Fruit fly (Drosophila melanogaster) whole organism, embryonic: ENCODE results near the gene CG4770.

ENCODE experiments used
- BtbVII ChIP-seq: fragments of 200-800 bp; sonication (Bioruptor generic); optimal IDR thresholded peaks from 3 replicates; lab custom pipeline; 2017; ENCODE audit warnings: missing biosample characterization, mild to moderate bottlenecking, missing genetic modification characterization
- CG10274 ChIP-seq: fragments of 200-800 bp; sonication (Bioruptor generic); optimal IDR thresholded peaks from 3 replicates; lab custom pipeline; 2017; ENCODE audit warnings: missing biosample characterization, mild to moderate bottlenecking, missing genetic modification characterization
- CG11456 ChIP-seq: fragments of 200-800 bp; sonication (Bioruptor generic); IDR thresholded peaks from 3 replicates; pipeline ENCODE4 v1.3.6; 2022; ENCODE audit warnings: missing biosample characterization, missing genetic modification characterization
- CG11504 ChIP-seq: fragments of 200-800 bp; sonication (Bioruptor generic); optimal IDR thresholded peaks from 3 replicates; lab custom pipeline; 2019; ENCODE audit warnings: missing biosample characterization, mild to moderate bottlenecking, missing genetic modification characterization, moderate library complexity
- CG11560 ChIP-seq: fragments of 200-800 bp; sonication (Bioruptor generic); IDR thresholded peaks from 3 replicates; pipeline ENCODE4 v1.3.6; 2022; ENCODE audit warnings: missing biosample characterization, missing genetic modification characterization
- CG12236 ChIP-seq: fragments of 200-800 bp; sonication (Bioruptor generic); optimal IDR thresholded peaks from 2 replicates; lab custom pipeline; 2016; ENCODE audit warnings: missing biosample characterization, missing genetic modification characterization
- CG12769 ChIP-seq: fragments of 200-800 bp; sonication (Bioruptor generic); optimal IDR thresholded peaks from 2 replicates; lab custom pipeline; 2019; ENCODE audit warnings: missing biosample characterization, mild to moderate bottlenecking, missing genetic modification characterization, moderate library complexity
- CG13287 ChIP-seq: fragments of 200-800 bp; sonication (Bioruptor generic); IDR thresholded peaks from 2 replicates; pipeline ENCODE4 v1.3.6; 2022; ENCODE audit warnings: missing biosample characterization, missing genetic modification characterization; ENCODE audit not compliant: partially characterized antibody
- CG17612 ChIP-seq: fragments of 200-800 bp; sonication (Bioruptor generic); IDR thresholded peaks from 2 replicates; pipeline ENCODE4 v1.3.6; 2022; ENCODE audit warnings: missing biosample characterization, missing genetic modification characterization
- CG17912 ChIP-seq: fragments of 200-800 bp; sonication (Bioruptor generic); optimal IDR thresholded peaks from 2 replicates; lab custom pipeline; 2018; ENCODE audit warnings: missing biosample characterization, mild to moderate bottlenecking, missing genetic modification characterization
- CG2875 ChIP-seq: fragments of 200-800 bp; sonication (Bioruptor generic); optimal IDR thresholded peaks from 2 replicates; lab custom pipeline; 2017; ENCODE audit warnings: missing biosample characterization, mild to moderate bottlenecking, missing genetic modification characterization, missing genetic modification reagents
- CG3065 ChIP-seq: fragments of 200-800 bp; sonication (Bioruptor generic); optimal IDR thresholded peaks from 2 replicates; lab custom pipeline; 2016; ENCODE audit warnings: missing biosample characterization, missing genetic modification characterization
- CG34376 ChIP-seq: fragments of 200-800 bp; sonication (Bioruptor generic); optimal IDR thresholded peaks from 2 replicates; lab custom pipeline; 2018; ENCODE audit warnings: missing biosample characterization, mild to moderate bottlenecking, missing genetic modification characterization
- CG3847 ChIP-seq: fragments of 200-800 bp; sonication (Bioruptor generic); IDR thresholded peaks from 2 replicates; pipeline ENCODE4 v1.3.6; 2022; ENCODE audit warnings: missing biosample characterization, missing genetic modification characterization
- CG3995 ChIP-seq: fragments of 200-800 bp; sonication (Bioruptor generic); optimal IDR thresholded peaks from 3 replicates; lab custom pipeline; 2016; ENCODE audit warnings: missing biosample characterization, missing genetic modification characterization
- CG4360 ChIP-seq: fragments of 200-800 bp; sonication (Bioruptor generic); IDR thresholded peaks from 2 replicates; pipeline ENCODE4 v1.3.6; 2022; ENCODE audit warnings: missing biosample characterization, missing genetic modification characterization
- CG4730 ChIP-seq: fragments of 200-800 bp; sonication (Bioruptor generic); IDR thresholded peaks from 2 replicates; pipeline ENCODE4 v1.3.6; 2022; ENCODE audit warnings: missing biosample characterization, missing genetic modification characterization
- CG4854 ChIP-seq: fragments of 200-800 bp; sonication (Bioruptor generic); optimal IDR thresholded peaks from 2 replicates; lab custom pipeline; 2016; ENCODE audit warnings: missing biosample characterization, missing genetic modification characterization, inconsistent platforms
- CG6272 ChIP-seq: fragments of 200-800 bp; sonication (Bioruptor generic); IDR thresholded peaks from 2 replicates; pipeline ENCODE4 v1.3.6; 2022; ENCODE audit warnings: missing biosample characterization, missing genetic modification characterization
- CG7357 ChIP-seq: fragments of 200-800 bp; sonication (Bioruptor generic); IDR thresholded peaks from 3 replicates; pipeline ENCODE4 v1.3.6; 2022; ENCODE audit warnings: missing biosample characterization, missing genetic modification characterization
- CG7372 ChIP-seq: fragments of 200-800 bp; sonication (Bioruptor generic); IDR thresholded peaks from 2 replicates; pipeline ENCODE4 v1.3.6; 2022; ENCODE audit warnings: missing biosample characterization, missing genetic modification characterization
- CG7745 ChIP-seq: fragments of 200-800 bp; sonication (Bioruptor generic); optimal IDR thresholded peaks from 2 replicates; lab custom pipeline; 2018; ENCODE audit warnings: missing biosample characterization, mild to moderate bottlenecking, missing genetic modification characterization, moderate library complexity
- CG8281 ChIP-seq: fragments of 200-800 bp; sonication (Bioruptor generic); optimal IDR thresholded peaks from 2 replicates; lab custom pipeline; 2018; ENCODE audit warnings: missing biosample characterization, mild to moderate bottlenecking, missing genetic modification characterization, moderate library complexity
- CG9932 ChIP-seq: fragments of 200-800 bp; sonication (Bioruptor generic); IDR thresholded peaks from 2 replicates; pipeline ENCODE4 v1.3.6; 2022; ENCODE audit warnings: missing biosample characterization, missing genetic modification characterization
- Chrac-16 ChIP-seq: fragments of 200-800 bp; sonication (Bioruptor generic); optimal IDR thresholded peaks from 3 replicates; lab custom pipeline; 2016; ENCODE audit warnings: missing biosample characterization, missing genetic modification characterization
- Dfd ChIP-seq, 2 experiments: fragments of >200 bp; optimal IDR thresholded peaks; 2 replicates each; lab custom pipeline; 2017; ENCODE audit warnings: missing biosample characterization in 2 of 2, missing genetic modification characterization in 2 of 2
- Doc2 ChIP-seq: fragments of 200-800 bp; sonication (Bioruptor generic); IDR thresholded peaks from 2 replicates; pipeline ENCODE4 v1.3.6; 2022; ENCODE audit warnings: missing biosample characterization, missing genetic modification characterization
- Doc3 ChIP-seq: fragments of 200-800 bp; sonication (Bioruptor generic); IDR thresholded peaks from 3 replicates; pipeline ENCODE4 v1.3.6; 2022; ENCODE audit warnings: missing biosample characterization, missing genetic modification characterization; ENCODE audit not compliant: partially characterized antibody
- Gug ChIP-seq: fragments of 200-800 bp; sonication (Bioruptor generic); IDR thresholded peaks from 4 replicates; pipeline ENCODE4 v1.3.6; 2022; ENCODE audit warnings: missing biosample characterization, missing genetic modification characterization
- Hmr ChIP-seq: fragments of 200-800 bp; sonication (Bioruptor generic); optimal IDR thresholded peaks from 3 replicates; lab custom pipeline; 2017; ENCODE audit warnings: mild to moderate bottlenecking, missing biosample characterization, missing genetic modification reagents, missing genetic modification characterization
- NK7.1 ChIP-seq: fragments of 200-800 bp; sonication (Bioruptor generic); optimal IDR thresholded peaks from 3 replicates; lab custom pipeline; 2016; ENCODE audit warnings: missing biosample characterization, missing genetic modification characterization
- ash1 ChIP-seq: fragments of 200-800 bp; sonication (Bioruptor generic); optimal IDR thresholded peaks from 2 replicates; lab custom pipeline; 2018; ENCODE audit warnings: missing biosample characterization, mild to moderate bottlenecking, missing genetic modification characterization
- bbx ChIP-seq: fragments of 200-800 bp; sonication (Bioruptor generic); IDR thresholded peaks from 2 replicates; pipeline ENCODE4 v1.3.6; 2022; ENCODE audit warnings: missing biosample characterization, missing genetic modification characterization; ENCODE audit not compliant: partially characterized antibody
- bcd ChIP-seq: fragments of 200-800 bp; sonication (Bioruptor generic); optimal IDR thresholded peaks from 2 replicates; lab custom pipeline; 2017; ENCODE audit warnings: missing biosample characterization, mild to moderate bottlenecking, missing genetic modification characterization
- bigmax ChIP-seq: fragments of 200-800 bp; sonication (Bioruptor generic); optimal IDR thresholded peaks from 2 replicates; lab custom pipeline; 2018; ENCODE audit warnings: missing biosample characterization, mild to moderate bottlenecking, missing genetic modification characterization
- caup ChIP-seq: fragments of 200-800 bp; sonication (Bioruptor generic); optimal IDR thresholded peaks from 3 replicates; lab custom pipeline; 2017; ENCODE audit warnings: missing biosample characterization, mild to moderate bottlenecking, missing genetic modification characterization, moderate library complexity; ENCODE audit not compliant: severe bottlenecking
- chn ChIP-seq: fragments of 200-800 bp; sonication (Bioruptor generic); optimal IDR thresholded peaks from 2 replicates; lab custom pipeline; 2016; ENCODE audit warnings: missing biosample characterization, missing genetic modification characterization
- ci ChIP-seq: fragments of 200-800 bp; sonication (Bioruptor generic); IDR thresholded peaks from 3 replicates; pipeline ENCODE4 v1.3.6; 2022; ENCODE audit warnings: missing biosample characterization, missing genetic modification characterization
- cwo ChIP-seq: fragments of 200-800 bp; sonication (Bioruptor generic); optimal IDR thresholded peaks from 3 replicates; lab custom pipeline; 2017; ENCODE audit warnings: missing biosample characterization, missing genetic modification characterization, mild to moderate bottlenecking, moderate library complexity, missing genetic modification reagents
- ftz-f1 ChIP-seq: fragments of 200-800 bp; sonication (Bioruptor generic); optimal IDR thresholded peaks from 2 replicates; lab custom pipeline; 2016; ENCODE audit warnings: missing biosample characterization, missing genetic modification characterization
- gt ChIP-seq: fragments of 200-800 bp; sonication (Bioruptor generic); IDR thresholded peaks from 2 replicates; pipeline ENCODE4 v1.3.6; 2022; ENCODE audit warnings: missing biosample characterization, missing genetic modification characterization
- insv ChIP-seq, 2 experiments: fragments of 200-800 bp; sonication (Bioruptor generic); optimal IDR thresholded peaks; 3 replicates each; lab custom pipeline; 2016 to 2018; ENCODE audit warnings: missing biosample characterization in 2 of 2, missing genetic modification characterization in 2 of 2
- lab ChIP-seq: fragments of 200-800 bp; sonication (Bioruptor generic); optimal IDR thresholded peaks from 3 replicates; lab custom pipeline; 2017; ENCODE audit warnings: missing biosample characterization, missing genetic modification characterization, mild to moderate bottlenecking, moderate library complexity, missing genetic modification reagents
- oc ChIP-seq: fragments of 200-800 bp; sonication (Bioruptor generic); optimal IDR thresholded peaks from 2 replicates; lab custom pipeline; 2018; ENCODE audit warnings: missing biosample characterization, mild to moderate bottlenecking, missing genetic modification characterization, moderate library complexity
- phol ChIP-seq: fragments of 200-800 bp; sonication (Bioruptor generic); optimal IDR thresholded peaks from 3 replicates; lab custom pipeline; 2018; ENCODE audit warnings: missing biosample characterization, mild to moderate bottlenecking, missing genetic modification characterization, moderate library complexity
- prd ChIP-seq, 3 experiments: fragments of >200 bp in 2 of 3; fragments of 200-800 bp in 1 of 3; sonication (Bioruptor generic) in 1 of 3; optimal IDR thresholded peaks in 2 of 3; IDR thresholded peaks in 1 of 3; 2 replicates in 2 of 3; 3 replicates in 1 of 3; pipeline versions ENCODE4 v1.3.6 to Lab custom; 2017 to 2022; ENCODE audit warnings: missing biosample characterization in 1 of 3, missing genetic modification characterization in 1 of 3
- pros ChIP-seq: fragments of 200-800 bp; sonication (Bioruptor generic); optimal IDR thresholded peaks from 3 replicates; lab custom pipeline; 2019; ENCODE audit warnings: missing biosample characterization, mild to moderate bottlenecking, missing genetic modification characterization, moderate library complexity
- psq ChIP-seq: fragments of 200-800 bp; sonication (Bioruptor generic); optimal IDR thresholded peaks from 2 replicates; lab custom pipeline; 2017; ENCODE audit warnings: missing biosample characterization, missing genetic modification characterization
- toy ChIP-seq: fragments of 200-800 bp; sonication (Bioruptor generic); IDR thresholded peaks from 2 replicates; pipeline ENCODE4 v1.3.6; 2022; ENCODE audit warnings: missing biosample characterization, missing genetic modification characterization
- zf30C ChIP-seq: fragments of 200-800 bp; sonication (Bioruptor generic); optimal IDR thresholded peaks from 3 replicates; lab custom pipeline; 2018; ENCODE audit warnings: missing biosample characterization, mild to moderate bottlenecking, missing genetic modification characterization

The CG4770 gene

DNA sequence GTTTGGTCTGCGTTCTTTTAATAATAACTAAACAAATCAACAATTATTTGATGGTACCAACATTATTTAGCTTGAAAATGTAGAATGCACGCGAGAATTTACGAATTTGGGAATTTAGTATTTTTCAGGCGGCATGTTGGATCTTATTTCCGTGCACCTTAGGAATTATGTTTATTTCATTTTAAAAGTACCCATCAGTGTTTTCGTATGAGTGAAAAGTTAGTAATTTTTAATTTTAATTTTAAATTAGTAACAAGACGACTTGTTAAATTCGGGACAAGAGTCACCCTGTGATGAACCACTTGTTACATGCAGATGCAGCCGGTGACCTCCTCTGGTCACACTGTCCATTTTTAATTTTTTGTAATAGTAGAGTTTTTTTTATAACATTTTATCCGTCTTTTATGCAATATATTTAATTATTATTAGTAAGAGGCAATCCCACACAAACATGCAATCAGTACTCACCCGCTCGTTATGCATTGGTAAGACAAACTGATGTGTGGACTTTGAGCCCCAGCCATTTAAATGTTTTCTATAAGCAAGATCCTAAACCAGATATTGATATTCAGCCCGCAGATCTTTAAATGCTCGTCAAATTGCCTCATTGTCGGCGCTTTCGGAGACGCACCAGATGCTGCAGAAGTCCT, 40.8 kb upstream of the CG4770 start, which contains the start of the genes CG17186 and Arc42 (continued):
- TF ChIP-seq caup (no peak), gt (GFP tag; lab: Robert Waterston, UW) (no peak), NK7.1 (no peak), CG11504 (tag; lab: Kevin White, UChicago) (peak; percentile 30), bigmax (GFP tag; lab: Kevin White, UChicago) (no peak), CG4360 (GFP tag; lab: Robert Waterston, UW) (no peak), pros (GFP tag; lab: Kevin White, UChicago) (no peak), CG11456 (GFP tag; lab: Robert Waterston, UW) (no peak), Chrac-16 (GFP tag; lab: Kevin White, UChicago) (no peak), CG12236 (GFP tag; lab: Kevin White, UChicago) (no peak), CG12769 (tag; lab: Kevin White, UChicago) (no peak), ftz-f1 (GFP tag; lab: Kevin White, UChicago) (no peak), zf30C (GFP tag; lab: Kevin White, UChicago) (no peak), CG3995 (GFP tag; lab: Kevin White, UChicago) (no peak), toy (GFP tag; lab: Robert Waterston, UW) (no peak), Dfd (GFP tag; optimal IDR thresholded peaks at IDR 0.05; lab: Kevin White, UChicago) (no peak), chn (GFP tag; lab: Kevin White, UChicago) (no peak), CG13287 (peak; percentile 20; the same call in 1 of the 2 replicates), BtbVII (GFP tag; lab: Kevin White, UChicago) (no peak), CG8281 (tag; lab: Kevin White, UChicago) (no peak), CG3847 (GFP tag; lab: Robert Waterston, UW) (no peak), CG10274 (GFP tag; lab: Kevin White, UChicago) (no peak), oc (no peak), CG7745 (tag; lab: Kevin White, UChicago) (no peak), insv (GFP tag; optimal IDR thresholded peaks at IDR 0.05; lab: Kevin White, UChicago) (no peak), prd (optimal IDR thresholded peaks at IDR 0.05; lab: Kevin White, UChicago) (no peak), prd (GFP tag; IDR thresholded peaks at IDR 0.05; lab: Robert Waterston, UW) (no peak), Gug (no peak), Hmr (GFP tag; lab: Kevin White, UChicago) (peak; percentile 42), CG7357 (GFP tag; lab: Robert Waterston, UW) (no peak), Doc3 (GFP tag; lab: Robert Waterston, UW) (no peak), CG4730 (no peak), ash1 (GFP tag; lab: Kevin White, UChicago) (no peak), CG17912 (GFP tag; lab: Kevin White, UChicago) (no peak), CG17612 (GFP tag; lab: Robert Waterston, UW) (no peak), Doc2 (GFP tag; lab: Robert Waterston, UW) (no peak), CG11560 (tag; lab: Robert Waterston, UW) (no peak), bbx (GFP tag; lab: Robert Waterston, UW) (no peak), cwo (GFP tag; lab: Kevin White, UChicago) (no peak), psq (no peak), CG3065 (GFP tag; lab: Kevin White, UChicago) (no peak), lab (GFP tag; lab: Kevin White, UChicago) (no peak), CG9932 (GFP tag; lab: Robert Waterston, UW) (no peak), bcd (GFP tag; lab: Kevin White, UChicago) (no peak), CG2875 (GFP tag; lab: Kevin White, UChicago) (no peak), CG4854 (GFP tag; lab: Kevin White, UChicago) (no peak), ci (no peak), phol (tag; lab: Kevin White, UChicago) (peak; percentile 64), CG6272 (GFP tag; lab: Robert Waterston, UW) (no peak), CG34376 (GFP tag; lab: Kevin White, UChicago) (no peak), CG7372 (GFP tag; lab: Robert Waterston, UW) (no peak)
